Fruit fly (Drosophila melanogaster): Measurements from ENCODE around the gene CG14830.
A peak's percentile ranks its signal among the peaks of the same experiment; 100 is the strongest.

CG14830 gene

dm6 chr3L:7263757-7264516, at the start of gene CG14830:
CG14830 (minus strand) TSS chr3L:7263920.
- TF ChIP-seq EcR (GFP tag; optimal IDR thresholded peaks at IDR 0.05) (no peak), Dll (optimal IDR thresholded peaks at IDR 0.05) (peak; percentile 24), psq (optimal IDR thresholded peaks at IDR 0.05) (no peak), usp (GFP tag; optimal IDR thresholded peaks at IDR 0.05) (no peak), CG8478 (optimal IDR thresholded peaks at IDR 0.05) (no peak)

- TF ChIP-seq CG8478 (optimal IDR thresholded peaks at IDR 0.05) (no peak), pan (optimal IDR thresholded peaks at IDR 0.05) (no peak), Dll (optimal IDR thresholded peaks at IDR 0.05) (no peak), psq (optimal IDR thresholded peaks at IDR 0.05) (no peak), usp (GFP tag; optimal IDR thresholded peaks at IDR 0.05) (no peak), EcR (GFP tag; optimal IDR thresholded peaks at IDR 0.05) (no peak)
Measured at dm6 chr3L:7312754-7313153, 49.0 kb upstream of the CG14830 start, which contains the start of gene unc-13-4A. unc-13-4A (minus strand) TSS chr3L:7312896.

DNA sequence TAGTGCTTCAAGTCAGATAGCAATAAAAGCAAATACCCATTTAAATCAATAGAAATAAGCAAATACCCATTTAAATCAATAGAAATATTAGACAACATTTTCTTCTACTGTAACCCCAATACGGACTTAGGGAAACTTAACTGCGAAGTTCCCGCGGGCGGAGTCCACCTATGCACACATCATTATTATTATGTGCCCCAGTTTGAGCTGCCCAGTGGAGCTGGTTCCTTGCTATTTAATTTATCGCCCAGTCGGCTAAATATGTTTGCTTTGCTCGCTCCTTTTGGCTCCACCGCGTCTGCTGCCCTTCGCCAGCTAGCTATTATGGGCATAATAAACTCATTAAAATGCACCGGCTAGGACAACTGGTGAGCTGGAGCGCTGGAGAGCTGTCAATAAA, 36.9 kb upstream of the CG14830 start:
- TF ChIP-seq Dll (optimal IDR thresholded peaks at IDR 0.05) (no peak), usp (GFP tag; optimal IDR thresholded peaks at IDR 0.05) (no peak), pan (optimal IDR thresholded peaks at IDR 0.05) (no peak), psq (optimal IDR thresholded peaks at IDR 0.05) (no peak), EcR (GFP tag; optimal IDR thresholded peaks at IDR 0.05) (no peak), CG8478 (optimal IDR thresholded peaks at IDR 0.05) (no peak)

DNA sequence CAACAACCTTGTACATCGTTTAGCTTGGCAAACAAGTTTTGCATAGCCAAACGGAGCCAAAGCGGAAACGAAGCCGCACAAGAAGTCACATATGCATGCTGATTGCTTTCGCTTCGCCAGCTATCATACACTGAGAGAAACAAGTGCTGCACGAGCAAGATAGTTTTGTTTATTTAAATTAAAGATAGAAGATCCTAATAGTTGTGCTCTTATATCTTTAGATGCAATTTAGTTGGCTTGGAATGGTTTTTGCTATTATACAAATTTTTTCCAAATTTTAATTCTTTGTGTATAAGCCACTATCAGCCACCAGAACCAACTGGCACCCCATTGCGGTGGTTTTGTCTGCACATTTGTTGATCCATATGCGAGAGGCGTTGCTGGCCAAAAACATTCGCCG, 19.8 kb upstream of the CG14830 start:
- TF ChIP-seq pan (optimal IDR thresholded peaks at IDR 0.05) (no peak), CG8478 (optimal IDR thresholded peaks at IDR 0.05) (no peak), Dll (optimal IDR thresholded peaks at IDR 0.05) (no peak), EcR (GFP tag; optimal IDR thresholded peaks at IDR 0.05) (no peak), usp (GFP tag; optimal IDR thresholded peaks at IDR 0.05) (no peak), psq (optimal IDR thresholded peaks at IDR 0.05) (no peak)

DNA sequence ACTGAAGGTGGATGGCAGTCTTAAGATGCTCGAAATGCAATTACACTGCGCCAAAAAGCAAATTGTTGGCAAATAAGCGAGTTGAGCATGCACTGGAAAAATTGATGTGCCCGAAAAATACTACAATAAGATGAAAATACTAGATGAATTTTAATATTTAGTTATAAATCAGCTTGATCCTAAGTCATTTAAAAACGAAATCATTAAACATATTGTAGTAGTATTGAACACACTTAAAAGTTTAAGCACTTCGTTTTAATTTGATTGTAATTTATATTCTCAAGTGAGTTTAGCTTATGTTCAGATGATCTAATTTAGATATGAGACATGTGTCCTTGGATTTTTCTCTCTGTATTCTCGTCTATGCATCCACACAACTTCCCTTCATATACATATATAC, 1.2 kb downstream of the CG14830 start:
- TF ChIP-seq pan (optimal IDR thresholded peaks at IDR 0.05) = no peak
- TF ChIP-seq psq (optimal IDR thresholded peaks at IDR 0.05) = no peak
- TF ChIP-seq CG8478 (optimal IDR thresholded peaks at IDR 0.05) = no peak
- TF ChIP-seq usp (GFP tag; optimal IDR thresholded peaks at IDR 0.05) = no peak
- TF ChIP-seq EcR (GFP tag; optimal IDR thresholded peaks at IDR 0.05) = no peak
- TF ChIP-seq Dll (optimal IDR thresholded peaks at IDR 0.05) = no peak

- no peak for TF ChIP-seq usp (GFP tag; optimal IDR thresholded peaks at IDR 0.05)
- TF ChIP-seq CG8478 (optimal IDR thresholded peaks at IDR 0.05) = no peak
- TF ChIP-seq Dll (optimal IDR thresholded peaks at IDR 0.05) = no peak
Measured at dm6 chr3L:7258267-7258666, 5.5 kb downstream of the CG14830 start.

- TF ChIP-seq psq (optimal IDR thresholded peaks at IDR 0.05) = no peak
- TF ChIP-seq EcR (GFP tag; optimal IDR thresholded peaks at IDR 0.05) = no peak
- no peak for TF ChIP-seq pan (optimal IDR thresholded peaks at IDR 0.05)
- no peak for TF ChIP-seq usp (GFP tag; optimal IDR thresholded peaks at IDR 0.05)
- no peak for TF ChIP-seq CG8478 (optimal IDR thresholded peaks at IDR 0.05)
Measured at dm6 chr3L:7254724-7255123, 9.0 kb downstream of the CG14830 start.

dm6 chr3L:7250469-7250868, 13.3 kb downstream of the CG14830 start, which contains the start of gene MED4:
MED4 (minus strand) TSS chr3L:7250527.
- no peak for TF ChIP-seq Dll (optimal IDR thresholded peaks at IDR 0.05)
- no peak for TF ChIP-seq EcR (GFP tag; optimal IDR thresholded peaks at IDR 0.05)
- no peak for TF ChIP-seq usp (GFP tag; optimal IDR thresholded peaks at IDR 0.05)
- no peak for TF ChIP-seq psq (optimal IDR thresholded peaks at IDR 0.05)
- TF ChIP-seq CG8478 (optimal IDR thresholded peaks at IDR 0.05) = no peak
- no peak for TF ChIP-seq pan (optimal IDR thresholded peaks at IDR 0.05)

DNA sequence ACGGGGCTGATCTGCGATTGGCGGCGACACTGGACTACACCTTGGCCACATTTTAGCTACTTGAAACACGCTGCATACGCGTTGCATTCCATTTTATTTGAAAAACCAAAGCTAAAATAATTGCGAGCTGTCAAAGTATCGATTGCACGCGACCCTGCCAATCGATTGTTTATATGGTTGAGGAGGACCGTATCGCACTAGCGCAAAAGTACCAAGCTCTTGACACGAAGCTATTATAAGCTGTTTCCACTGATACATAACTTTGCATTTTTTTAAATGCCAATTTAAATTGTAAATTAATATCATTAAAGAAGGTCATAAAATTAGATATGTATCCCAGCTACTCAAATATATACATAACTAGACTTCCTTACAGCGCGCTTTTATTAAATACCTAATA, 14.6 kb downstream of the CG14830 start, which contains the start of gene Cdc27:
Gene Cdc27, minus strand, starts transcription at position 174 of the 400 bp plus-strand sequence.
- TF ChIP-seq psq (optimal IDR thresholded peaks at IDR 0.05) (no peak), Dll (optimal IDR thresholded peaks at IDR 0.05) (no peak), usp (GFP tag; optimal IDR thresholded peaks at IDR 0.05) (no peak), pan (optimal IDR thresholded peaks at IDR 0.05) (no peak), EcR (GFP tag; optimal IDR thresholded peaks at IDR 0.05) (no peak), CG8478 (optimal IDR thresholded peaks at IDR 0.05) (no peak)

dm6 chr3L:7243775-7244438, 19.8 kb downstream of the CG14830 start, which contains the start of the genes mRpL50 and mei-P22:
mRpL50 (minus strand) TSS chr3L:7243933.
mei-P22 (plus strand) TSS chr3L:7244388.
- TF ChIP-seq EcR (GFP tag; optimal IDR thresholded peaks at IDR 0.05) (no peak), pan (optimal IDR thresholded peaks at IDR 0.05) (no peak), usp (GFP tag; optimal IDR thresholded peaks at IDR 0.05) (no peak), CG8478 (optimal IDR thresholded peaks at IDR 0.05) (no peak), psq (optimal IDR thresholded peaks at IDR 0.05) (no peak), Dll (optimal IDR thresholded peaks at IDR 0.05) (no peak)

DNA sequence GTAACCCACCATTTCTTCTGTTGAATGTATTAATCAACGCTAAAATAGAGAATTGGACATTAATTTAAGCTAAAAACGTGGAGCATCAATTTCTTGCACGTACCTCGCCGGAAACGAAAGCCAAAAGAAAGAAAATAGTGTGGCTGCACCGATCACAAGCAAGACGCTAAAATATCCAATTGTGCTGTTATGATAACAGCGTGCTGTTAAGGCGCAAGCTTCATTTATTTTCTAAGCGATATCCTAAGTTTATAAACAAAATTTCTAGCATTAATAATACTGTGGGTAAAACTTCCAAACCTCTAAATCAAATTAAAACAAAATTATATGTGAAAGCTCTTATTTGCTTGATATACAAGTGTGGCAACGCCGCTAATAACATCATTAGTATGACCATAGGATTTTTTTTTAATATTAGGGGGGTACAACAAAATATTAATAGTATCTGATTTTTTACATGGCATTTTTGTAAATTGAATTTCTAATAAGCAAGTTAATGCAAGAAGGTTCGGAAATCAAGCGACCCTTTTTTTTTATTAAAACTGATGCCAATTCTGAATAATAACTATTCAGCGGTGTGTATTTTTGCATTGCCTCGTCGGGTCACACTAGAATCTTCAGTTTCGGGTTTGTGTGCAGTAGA, 22.4 kb downstream of the CG14830 start, which contains the start of the genes RpL18 and Neos:
Gene RpL18, minus strand, starts transcription at position 135 of the 643 bp plus-strand sequence.
Gene Neos, plus strand, starts transcription at position 412 of the 643 bp plus-strand sequence.
- TF ChIP-seq psq (optimal IDR thresholded peaks at IDR 0.05) (no peak), Dll (optimal IDR thresholded peaks at IDR 0.05) (no peak), CG8478 (optimal IDR thresholded peaks at IDR 0.05) (no peak), pan (optimal IDR thresholded peaks at IDR 0.05) (no peak), usp (GFP tag; optimal IDR thresholded peaks at IDR 0.05) (no peak), EcR (GFP tag; optimal IDR thresholded peaks at IDR 0.05) (no peak)
